ENCODE assay signal across 1 fruit fly cellular context in genomic region chr3R:17700488-17701130, dm6.
A peak's percentile ranks its signal among the peaks of the same experiment; 100 is the strongest.
TF ChIP-seq lines count a peak whose summit lies in the region.

No protein-coding gene starts in this region.

TF ChIP-seq in whole organism, embryonic, 481 proteins besides CTCF, POLR2A, EP300 and RAD21 (continued from another document and continues in another):
- TF ChIP-seq her (GFP tag; optimal IDR thresholded peaks at IDR 0.05; lab: Kevin White, UChicago) (peak; percentile 45), bbx (GFP tag; IDR thresholded peaks at IDR 0.05; lab: Robert Waterston, UW; ENCODE audit: partially characterized antibody) (0 out of 2 replicates have a peak, but pooled peaks have one; percentile 13), Bteb2 (GFP tag; optimal IDR thresholded peaks at IDR 0.05; lab: Kevin White, UChicago) (peak; percentile 79), ewg (GFP tag; optimal IDR thresholded peaks at IDR 0.05; lab: Kevin White, UChicago) (peak; percentile 94), Camta (GFP tag; optimal IDR thresholded peaks at IDR 0.05; lab: Kevin White, UChicago) (peak; percentile 28), CG12744 (GFP tag; optimal IDR thresholded peaks at IDR 0.05; lab: Kevin White, UChicago) (peak; percentile 70), CG5180 (GFP tag; optimal IDR thresholded peaks at IDR 0.05; lab: Kevin White, UChicago) (peak; percentile 98), Ptx1 (GFP tag; IDR thresholded peaks at IDR 0.05; lab: Robert Waterston, UW) (peak; percentile 99), wek (GFP tag; optimal IDR thresholded peaks at IDR 0.05; lab: Kevin White, UChicago) (peak; percentile 74), BtbVII (GFP tag; optimal IDR thresholded peaks at IDR 0.05; lab: Kevin White, UChicago) (peak; percentile 99), Doc3 (GFP tag; IDR thresholded peaks at IDR 0.05; lab: Robert Waterston, UW; ENCODE audit: partially characterized antibody) (no peak), Optix (GFP tag; IDR thresholded peaks at IDR 0.05; lab: Robert Waterston, UW) (peak; percentile 93), psq (GFP tag; optimal IDR thresholded peaks at IDR 0.05; lab: Kevin White, UChicago) (peak; percentile 93), NfI (GFP tag; optimal IDR thresholded peaks at IDR 0.05; lab: Kevin White, UChicago) (peak; percentile 98), CG2875 (GFP tag; optimal IDR thresholded peaks at IDR 0.05; lab: Kevin White, UChicago) (peak; percentile 97), CG11560 (tag; IDR thresholded peaks at IDR 0.05; lab: Robert Waterston, UW) (peak; percentile 90), CG6175 (GFP tag; IDR thresholded peaks at IDR 0.05; lab: Robert Waterston, UW) (peak; percentile 99), HLH4C (GFP tag; IDR thresholded peaks at IDR 0.05; lab: Robert Waterston, UW; ENCODE audit: partially characterized antibody) (0 out of 3 replicates have a peak, but pooled peaks have one; percentile 1), Nf-YB (GFP tag; optimal IDR thresholded peaks at IDR 0.05; lab: Kevin White, UChicago) (peak; percentile 89), Hr51 (GFP tag; optimal IDR thresholded peaks at IDR 0.05; lab: Kevin White, UChicago) (peak; percentile 90 to 99), gt (GFP tag; IDR thresholded peaks at IDR 0.05; lab: Robert Waterston, UW) (peak; percentile 89), cad (GFP tag; optimal IDR thresholded peaks at IDR 0.05; lab: Kevin White, UChicago) (no peak), Fer3 (tag; optimal IDR thresholded peaks at IDR 0.05; lab: Kevin White, UChicago) (peak; percentile 98), zen2 (GFP tag; IDR thresholded peaks at IDR 0.05; lab: Robert Waterston, UW; ENCODE audit: partially characterized antibody) (no peak), CG34422 (GFP tag; IDR thresholded peaks at IDR 0.05; lab: Robert Waterston, UW) (peak; percentile 98), pita (GFP tag; optimal IDR thresholded peaks at IDR 0.05; lab: Kevin White, UChicago) (no peak), CG11247 (GFP tag; IDR thresholded peaks at IDR 0.05; lab: Robert Waterston, UW) (peak; percentile 97), klu (GFP tag; IDR thresholded peaks at IDR 0.05; lab: Robert Waterston, UW) (peak; percentile 97), btn (GFP tag; optimal IDR thresholded peaks at IDR 0.05; lab: Kevin White, UChicago) (peak; percentile 39), onecut (GFP tag; IDR thresholded peaks at IDR 0.05; lab: Robert Waterston, UW) (peak; percentile 89), Dll (GFP tag; IDR thresholded peaks at IDR 0.05; lab: Robert Waterston, UW; ENCODE audit: partially characterized antibody) (no peak), CG3065 (GFP tag; optimal IDR thresholded peaks at IDR 0.05; lab: Kevin White, UChicago) (peak; percentile 94), CG4328 (GFP tag; optimal IDR thresholded peaks at IDR 0.05; lab: Kevin White, UChicago) (peak; percentile 99), CG32767 (GFP tag; IDR thresholded peaks at IDR 0.05; lab: Robert Waterston, UW) (peak; percentile 98), ems (GFP tag; optimal IDR thresholded peaks at IDR 0.05; lab: Kevin White, UChicago) (peak; percentile 88), Jarid2 (GFP tag; optimal IDR thresholded peaks at IDR 0.05; lab: Kevin White, UChicago) (peak; percentile 90), CG15073 (GFP tag; optimal IDR thresholded peaks at IDR 0.05; lab: Kevin White, UChicago) (peak; percentile 67), CG15269 (tag; optimal IDR thresholded peaks at IDR 0.05; lab: Kevin White, UChicago) (peak; percentile 99), CG30403 (GFP tag; optimal IDR thresholded peaks at IDR 0.05; lab: Kevin White, UChicago) (peak; percentile 98), Dip2 (GFP tag; IDR thresholded peaks at IDR 0.05; lab: Robert Waterston, UW) (peak; percentile 73), HLH54F (GFP tag; optimal IDR thresholded peaks at IDR 0.05; lab: Kevin White, UChicago) (peak; percentile 82), ac (GFP tag; optimal IDR thresholded peaks at IDR 0.05; lab: Kevin White, UChicago) (peak; percentile 78), CG9727 (GFP tag; optimal IDR thresholded peaks at IDR 0.05; lab: Kevin White, UChicago) (peak; percentile 98), CG12104 (GFP tag; optimal IDR thresholded peaks at IDR 0.05; lab: Kevin White, UChicago) (peak; percentile 96), pzg (GFP tag; optimal IDR thresholded peaks at IDR 0.05; lab: Kevin White, UChicago) (no peak), CG8944 (GFP tag; optimal IDR thresholded peaks at IDR 0.05; lab: Kevin White, UChicago) (peak; percentile 74), CG34376 (GFP tag; optimal IDR thresholded peaks at IDR 0.05; lab: Kevin White, UChicago) (peak; percentile 95), stc (GFP tag; IDR thresholded peaks at IDR 0.05; lab: Robert Waterston, UW) (peak; percentile 99), CG11696 (GFP tag; IDR thresholded peaks at IDR 0.05; lab: Robert Waterston, UW) (peak; percentile 93), CG15601 (tag; optimal IDR thresholded peaks at IDR 0.05; lab: Kevin White, UChicago) (peak; percentile 98), CG15479 (GFP tag; optimal IDR thresholded peaks at IDR 0.05; lab: Kevin White, UChicago) (no peak), Meics (GFP tag; optimal IDR thresholded peaks at IDR 0.05; lab: Kevin White, UChicago) (peak; percentile 99), CG18619 (GFP tag; optimal IDR thresholded peaks at IDR 0.05; lab: Kevin White, UChicago) (peak; percentile 99), CG18764 (GFP tag; optimal IDR thresholded peaks at IDR 0.05; lab: Kevin White, UChicago) (peak; percentile 93), HLH3B (GFP tag; IDR thresholded peaks at IDR 0.05; lab: Robert Waterston, UW) (peak; percentile 99), CG10654 (GFP tag; optimal IDR thresholded peaks at IDR 0.05; lab: Kevin White, UChicago) (peak; percentile 95), exex (tag; optimal IDR thresholded peaks at IDR 0.05; lab: Kevin White, UChicago) (peak; percentile 94), CG11093 (GFP tag; IDR thresholded peaks at IDR 0.05; lab: Robert Waterston, UW) (peak; percentile 95; the same call in 2 of the 3 replicates), Kr (GFP tag; optimal IDR thresholded peaks at IDR 0.05; lab: Kevin White, UChicago) (peak; percentile 43), trem (tag; optimal IDR thresholded peaks at IDR 0.05; lab: Kevin White, UChicago) (peak; percentile 96), CG8388 (GFP tag; optimal IDR thresholded peaks at IDR 0.05; lab: Kevin White, UChicago) (peak; percentile 98), Mad (GFP tag; optimal IDR thresholded peaks at IDR 0.05; lab: Kevin White, UChicago) (peak; percentile 90), CG8290 (GFP tag; optimal IDR thresholded peaks at IDR 0.05; lab: Kevin White, UChicago) (peak; percentile 92), CG8290 (tag; optimal IDR thresholded peaks at IDR 0.05; lab: Kevin White, UChicago) (peak; percentile 44 to 52), danr (GFP tag; IDR thresholded peaks at IDR 0.05; lab: Robert Waterston, UW) (peak; percentile 96), Dip3 (GFP tag; optimal IDR thresholded peaks at IDR 0.05; lab: Kevin White, UChicago) (peak; percentile 77), sd (tag; optimal IDR thresholded peaks at IDR 0.05; lab: Kevin White, UChicago) (peak; percentile 86), CG14965 (GFP tag; optimal IDR thresholded peaks at IDR 0.05; lab: Kevin White, UChicago; ENCODE audit: borderline replicate concordance) (no peak), CG6791 (GFP tag; IDR thresholded peaks at IDR 0.05; lab: Robert Waterston, UW; ENCODE audit: partially characterized antibody) (no peak), CG7271 (tag; optimal IDR thresholded peaks at IDR 0.05; lab: Kevin White, UChicago) (peak; percentile 88), row (GFP tag; IDR thresholded peaks at IDR 0.05; lab: Robert Waterston, UW) (peak; percentile 100), Drgx (GFP tag; IDR thresholded peaks at IDR 0.05; lab: Robert Waterston, UW) (peak; percentile 98), CG9797 (GFP tag; optimal IDR thresholded peaks at IDR 0.05; lab: Kevin White, UChicago) (peak; percentile 51), CG14014 (GFP tag; IDR thresholded peaks at IDR 0.05; lab: Robert Waterston, UW) (peak; percentile 98), CG3847 (GFP tag; IDR thresholded peaks at IDR 0.05; lab: Robert Waterston, UW) (peak; percentile 99), CG31224 (GFP tag; IDR thresholded peaks at IDR 0.05; lab: Robert Waterston, UW) (peak; percentile 96), cas (GFP tag; IDR thresholded peaks at IDR 0.05; lab: Robert Waterston, UW) (peak; percentile 95), CG11723 (GFP tag; optimal IDR thresholded peaks at IDR 0.05; lab: Kevin White, UChicago) (peak; percentile 96), stwl (tag; optimal IDR thresholded peaks at IDR 0.05; lab: Kevin White, UChicago) (no peak), zfh1 (GFP tag; IDR thresholded peaks at IDR 0.05; lab: Robert Waterston, UW) (peak; percentile 95), CG7556 (GFP tag; optimal IDR thresholded peaks at IDR 0.05; lab: Kevin White, UChicago) (peak; percentile 100), gce (GFP tag; IDR thresholded peaks at IDR 0.05; lab: Robert Waterston, UW) (peak; percentile 96), CG2129 (GFP tag; IDR thresholded peaks at IDR 0.05; lab: Robert Waterston, UW; ENCODE audit: partially characterized antibody) (no peak), CG7928 (GFP tag; optimal IDR thresholded peaks at IDR 0.05; lab: Kevin White, UChicago) (peak; percentile 75), CG14441 (GFP tag; IDR thresholded peaks at IDR 0.05; lab: Robert Waterston, UW) (peak; percentile 98), C15 (GFP tag; IDR thresholded peaks at IDR 0.05; lab: Robert Waterston, UW) (peak; percentile 95), ham (GFP tag; IDR thresholded peaks at IDR 0.05; lab: Robert Waterston, UW) (peak; percentile 93), unpg (GFP tag; optimal IDR thresholded peaks at IDR 0.05; lab: Kevin White, UChicago) (peak; percentile 99), fd102C (GFP tag; optimal IDR thresholded peaks at IDR 0.05; lab: Kevin White, UChicago) (no peak), CG4282 (GFP tag; optimal IDR thresholded peaks at IDR 0.05; lab: Kevin White, UChicago) (no peak), CG30431 (GFP tag; optimal IDR thresholded peaks at IDR 0.05; lab: Kevin White, UChicago) (peak; percentile 93), CG33213 (GFP tag; optimal IDR thresholded peaks at IDR 0.05; lab: Kevin White, UChicago) (peak; percentile 61), Opbp (GFP tag; IDR thresholded peaks at IDR 0.05; lab: Robert Waterston, UW; ENCODE audit: partially characterized antibody) (0 out of 3 replicates have a peak, but pooled peaks have one; percentile 26), Aef1 (GFP tag; IDR thresholded peaks at IDR 0.05; lab: Robert Waterston, UW) (peak; percentile 97), tap (tag; optimal IDR thresholded peaks at IDR 0.05; lab: Kevin White, UChicago) (peak; percentile 99), CG3838 (GFP tag; optimal IDR thresholded peaks at IDR 0.05; lab: Kevin White, UChicago) (peak; percentile 87), Sry-β (GFP tag; optimal IDR thresholded peaks at IDR 0.05; lab: Kevin White, UChicago) (peak; percentile 67), CG13894 (tag; optimal IDR thresholded peaks at IDR 0.05; lab: Kevin White, UChicago) (peak; percentile 98), CG17802 (tag; optimal IDR thresholded peaks at IDR 0.05; lab: Kevin White, UChicago) (peak; percentile 81), lbe (GFP tag; optimal IDR thresholded peaks at IDR 0.05; lab: Kevin White, UChicago) (peak; percentile 98), chif (GFP tag; optimal IDR thresholded peaks at IDR 0.05; lab: Kevin White, UChicago) (peak; percentile 43 to 78), sima (GFP tag; optimal IDR thresholded peaks at IDR 0.05; lab: Kevin White, UChicago) (peak; percentile 67), pfk (GFP tag; optimal IDR thresholded peaks at IDR 0.05; lab: Kevin White, UChicago) (peak; percentile 78), HmgD (GFP tag; optimal IDR thresholded peaks at IDR 0.05; lab: Kevin White, UChicago) (no peak), Deaf1 (tag; optimal IDR thresholded peaks at IDR 0.05; lab: Kevin White, UChicago) (peak; percentile 95), Dref (GFP tag; IDR thresholded peaks at IDR 0.05; lab: Robert Waterston, UW) (no peak; the same call in 1 of the 2 replicates), YL-1 (GFP tag; optimal IDR thresholded peaks at IDR 0.05; lab: Kevin White, UChicago) (peak; percentile 98), CG3281 (GFP tag; optimal IDR thresholded peaks at IDR 0.05; lab: Kevin White, UChicago) (peak; percentile 99), CG14050 (GFP tag; IDR thresholded peaks at IDR 0.05; lab: Robert Waterston, UW) (peak; percentile 97), CG2889 (GFP tag; IDR thresholded peaks at IDR 0.05; lab: Robert Waterston, UW) (peak; percentile 97), fd96Cb (tag; optimal IDR thresholded peaks at IDR 0.05; lab: Kevin White, UChicago) (peak; percentile 98), CG1024 (GFP tag; IDR thresholded peaks at IDR 0.05; lab: Robert Waterston, UW) (peak; percentile 85), hkb (optimal IDR thresholded peaks at IDR 0.05; lab: Kevin White, UChicago) (no peak), hkb (GFP tag; IDR thresholded peaks at IDR 0.05; lab: Robert Waterston, UW) (peak; percentile 99), fu2 (GFP tag; optimal IDR thresholded peaks at IDR 0.05; lab: Kevin White, UChicago) (peak; percentile 70), CG12391 (tag; optimal IDR thresholded peaks at IDR 0.05; lab: Kevin White, UChicago) (peak; percentile 99), E2f1 (GFP tag; IDR thresholded peaks at IDR 0.05; lab: Robert Waterston, UW) (peak; percentile 99), chm (GFP tag; IDR thresholded peaks at IDR 0.05; lab: Robert Waterston, UW) (peak; percentile 6), kay (GFP tag; optimal IDR thresholded peaks at IDR 0.05; lab: Kevin White, UChicago) (peak; percentile 93), CG11398 (GFP tag; optimal IDR thresholded peaks at IDR 0.05; lab: Kevin White, UChicago) (peak; percentile 46), CG18011 (GFP tag; optimal IDR thresholded peaks at IDR 0.05; lab: Kevin White, UChicago) (peak; percentile 88), CG13424 (tag; optimal IDR thresholded peaks at IDR 0.05; lab: Kevin White, UChicago) (peak; percentile 99), CG11085 (GFP tag; IDR thresholded peaks at IDR 0.05; lab: Robert Waterston, UW) (peak; percentile 96), CG8478 (optimal IDR thresholded peaks at IDR 0.05; lab: Kevin White, UChicago) (no peak), CG10267 (tag; optimal IDR thresholded peaks at IDR 0.05; lab: Kevin White, UChicago) (peak; percentile 97), CG16815 (GFP tag; optimal IDR thresholded peaks at IDR 0.05; lab: Kevin White, UChicago) (peak; percentile 94), bab2 (GFP tag; optimal IDR thresholded peaks at IDR 0.05; lab: Kevin White, UChicago) (peak; percentile 80), emc (GFP tag; optimal IDR thresholded peaks at IDR 0.05; lab: Kevin White, UChicago) (peak; percentile 42), vfl (GFP tag; optimal IDR thresholded peaks at IDR 0.05; lab: Kevin White, UChicago) (peak; percentile 86), Hr39 (optimal IDR thresholded peaks at IDR 0.05; lab: Kevin White, UChicago) (no peak), CG15514 (GFP tag; optimal IDR thresholded peaks at IDR 0.05; lab: Kevin White, UChicago) (peak; percentile 94)
